Fruit fly (Drosophila melanogaster): Measurements from ENCODE around the gene CG15025.

CG15025 gene

dm6 chr3R:19465286-19465685, 25.6 kb downstream of the CG15025 start (continued):
- TF ChIP-seq CG17328 (GFP tag; IDR thresholded peaks at IDR 0.05) (peak; percentile 50; the same call in 1 of the 2 replicates), CG1024 (GFP tag; IDR thresholded peaks at IDR 0.05) (no peak), maf-S (GFP tag; optimal IDR thresholded peaks at IDR 0.05) (no peak), fu2 (GFP tag; optimal IDR thresholded peaks at IDR 0.05) (no peak), Ptx1 (GFP tag; IDR thresholded peaks at IDR 0.05) (peak; percentile 66), jing (GFP tag; optimal IDR thresholded peaks at IDR 0.05) (peak; percentile 17), Dek (tag; optimal IDR thresholded peaks at IDR 0.05) (no peak), CG17361 (GFP tag; IDR thresholded peaks at IDR 0.05) (peak; percentile 92), CG2712 (tag; optimal IDR thresholded peaks at IDR 0.05) (peak; percentile 93), TFAM (GFP tag; optimal IDR thresholded peaks at IDR 0.05) (peak; percentile 18), CG32767 (GFP tag; IDR thresholded peaks at IDR 0.05) (no peak), vnd (GFP tag; IDR thresholded peaks at IDR 0.05; ENCODE audit: partially characterized antibody) (no peak), CG9932 (GFP tag; IDR thresholded peaks at IDR 0.05) (no peak), HLH54F (GFP tag; optimal IDR thresholded peaks at IDR 0.05) (no peak), CG6254 (GFP tag; optimal IDR thresholded peaks at IDR 0.05) (peak; percentile 86), ken (GFP tag; IDR thresholded peaks at IDR 0.05) (no peak), CG1602 (GFP tag; optimal IDR thresholded peaks at IDR 0.05) (peak; percentile 53), CG18764 (GFP tag; optimal IDR thresholded peaks at IDR 0.05) (peak; percentile 50), CG10147 (GFP tag; optimal IDR thresholded peaks at IDR 0.05) (peak; percentile 34), luna (GFP tag; optimal IDR thresholded peaks at IDR 0.05) (no peak), shn (GFP tag; optimal IDR thresholded peaks at IDR 0.05) (no peak), al (GFP tag; IDR thresholded peaks at IDR 0.05) (no peak), aop (GFP tag; IDR thresholded peaks at IDR 0.05) (no peak), CG3281 (GFP tag; optimal IDR thresholded peaks at IDR 0.05) (peak; percentile 27), CG4328 (GFP tag; optimal IDR thresholded peaks at IDR 0.05) (peak; percentile 6), CG11247 (GFP tag; IDR thresholded peaks at IDR 0.05) (no peak), CG10321 (GFP tag; IDR thresholded peaks at IDR 0.05) (no peak), CG3407 (GFP tag; optimal IDR thresholded peaks at IDR 0.05) (peak; percentile 38), stwl (tag; optimal IDR thresholded peaks at IDR 0.05) (peak; percentile 22), Fer1 (GFP tag; optimal IDR thresholded peaks at IDR 0.05) (peak; percentile 5), dan (GFP tag; IDR thresholded peaks at IDR 0.05) (no peak), lab (GFP tag; optimal IDR thresholded peaks at IDR 0.05) (peak; percentile 64), CG31224 (GFP tag; IDR thresholded peaks at IDR 0.05) (no peak), Mes4 (GFP tag; optimal IDR thresholded peaks at IDR 0.05) (no peak), GATAe (GFP tag; conservative IDR thresholded peaks at IDR 0.05) (no peak), CG9437 (GFP tag; optimal IDR thresholded peaks at IDR 0.05) (peak; percentile 29), Side (GFP tag; optimal IDR thresholded peaks at IDR 0.05) (peak; percentile 17), NC2β (GFP tag; optimal IDR thresholded peaks at IDR 0.05) (peak; percentile 40), CG14441 (GFP tag; IDR thresholded peaks at IDR 0.05) (no peak), insv (GFP tag; optimal IDR thresholded peaks at IDR 0.05) (no peak), Atf3 (GFP tag; optimal IDR thresholded peaks at IDR 0.05) (no peak), sima (GFP tag; optimal IDR thresholded peaks at IDR 0.05) (no peak), Elba2 (GFP tag; optimal IDR thresholded peaks at IDR 0.05) (no peak), B-H2 (GFP tag; optimal IDR thresholded peaks at IDR 0.05) (no peak), ATbp (GFP tag; optimal IDR thresholded peaks at IDR 0.05) (peak; percentile 59), CG10431 (GFP tag; optimal IDR thresholded peaks at IDR 0.05) (peak; percentile 38), CG11560 (tag; IDR thresholded peaks at IDR 0.05) (no peak), CG14965 (GFP tag; optimal IDR thresholded peaks at IDR 0.05; ENCODE audit: borderline replicate concordance) (no peak), nerfin-1 (tag; optimal IDR thresholded peaks at IDR 0.05) (peak; percentile 73), CG9727 (GFP tag; optimal IDR thresholded peaks at IDR 0.05) (peak; percentile 71), chn (GFP tag; optimal IDR thresholded peaks at IDR 0.05) (peak; percentile 57), CG12155 (GFP tag; optimal IDR thresholded peaks at IDR 0.05) (peak; percentile 12)

Data from whole organism, embryonic.